Fruit fly (Drosophila melanogaster) whole organism, embryonic: ENCODE measurements around the gene CG14352.

ENCODE experiments used
- Ada2b ChIP-seq: fragments of 200-800 bp; sonication (Bioruptor generic); IDR thresholded peaks from 2 replicates; pipeline ENCODE4 v1.3.6; 2022; ENCODE audit warnings: missing biosample characterization, missing genetic modification characterization
- Atf6 ChIP-seq: fragments of 200-800 bp; sonication (Bioruptor generic); IDR thresholded peaks from 2 replicates; pipeline ENCODE4 v1.3.6; 2022; ENCODE audit warnings: missing biosample characterization, missing genetic modification characterization
- Bgb ChIP-seq: fragments of 200-800 bp; sonication (Bioruptor generic); IDR thresholded peaks from 2 replicates; pipeline ENCODE4 v1.3.6; 2022; ENCODE audit warnings: missing biosample characterization, missing genetic modification characterization; ENCODE audit not compliant: partially characterized antibody
- CG10979 ChIP-seq: fragments of 200-800 bp; sonication (Bioruptor generic); optimal IDR thresholded peaks from 2 replicates; lab custom pipeline; 2018; ENCODE audit warnings: missing biosample characterization, mild to moderate bottlenecking, missing genetic modification characterization, moderate library complexity
- CG11504 ChIP-seq: fragments of 200-800 bp; sonication (Bioruptor generic); optimal IDR thresholded peaks from 3 replicates; lab custom pipeline; 2019; ENCODE audit warnings: missing biosample characterization, mild to moderate bottlenecking, missing genetic modification characterization, moderate library complexity
- CG11560 ChIP-seq: fragments of 200-800 bp; sonication (Bioruptor generic); IDR thresholded peaks from 3 replicates; pipeline ENCODE4 v1.3.6; 2022; ENCODE audit warnings: missing biosample characterization, missing genetic modification characterization
- CG13775 ChIP-seq: fragments of 200-800 bp; sonication (Bioruptor generic); optimal IDR thresholded peaks from 3 replicates; lab custom pipeline; 2017; ENCODE audit warnings: missing biosample characterization, mild to moderate bottlenecking, missing genetic modification characterization
- CG14050 ChIP-seq: fragments of 200-800 bp; sonication (Bioruptor generic); IDR thresholded peaks from 3 replicates; pipeline ENCODE4 v1.3.6; 2022; ENCODE audit warnings: missing biosample characterization, missing genetic modification characterization
- CG15514 ChIP-seq: fragments of 200-800 bp; sonication (Bioruptor generic); optimal IDR thresholded peaks from 3 replicates; lab custom pipeline; 2017; ENCODE audit warnings: missing biosample characterization, missing genetic modification characterization, mild to moderate bottlenecking, moderate library complexity, missing genetic modification reagents
- CG17186 ChIP-seq: fragments of 200-800 bp; sonication (Bioruptor generic); optimal IDR thresholded peaks from 3 replicates; lab custom pipeline; 2017; ENCODE audit warnings: missing biosample characterization, missing genetic modification reagents, missing genetic modification characterization
- CG18262 ChIP-seq: fragments of 200-800 bp; optimal IDR thresholded peaks from 3 replicates; lab custom pipeline; 2019; ENCODE audit warnings: missing biosample characterization, mild to moderate bottlenecking, missing genetic modification characterization, moderate library complexity
- CG31365 ChIP-seq: fragments of 200-800 bp; sonication (Bioruptor generic); optimal IDR thresholded peaks from 2 replicates; lab custom pipeline; 2018; ENCODE audit warnings: missing biosample characterization, mild to moderate bottlenecking, missing genetic modification characterization
- CG33213 ChIP-seq: fragments of 200-800 bp; sonication (Bioruptor generic); optimal IDR thresholded peaks from 3 replicates; lab custom pipeline; 2016; ENCODE audit warnings: missing biosample characterization, missing genetic modification characterization
- CG3838 ChIP-seq: fragments of 200-800 bp; sonication (Bioruptor generic); optimal IDR thresholded peaks from 3 replicates; lab custom pipeline; 2016; ENCODE audit warnings: missing biosample characterization, missing genetic modification characterization
- CG43689 ChIP-seq: fragments of 200-800 bp; sonication (Bioruptor generic); IDR thresholded peaks from 2 replicates; pipeline ENCODE4 v1.3.6; 2022; ENCODE audit warnings: missing biosample characterization, missing genetic modification characterization
- CG4617 ChIP-seq: fragments of 200-800 bp; sonication (Bioruptor generic); optimal IDR thresholded peaks from 3 replicates; lab custom pipeline; 2016; ENCODE audit warnings: missing biosample characterization, missing genetic modification characterization, borderline replicate concordance
- CG6272 ChIP-seq: fragments of 200-800 bp; sonication (Bioruptor generic); IDR thresholded peaks from 2 replicates; pipeline ENCODE4 v1.3.6; 2022; ENCODE audit warnings: missing biosample characterization, missing genetic modification characterization
- CG8290 ChIP-seq, 3 experiments: fragments of 200-800 bp; sonication (Bioruptor generic); optimal IDR thresholded peaks; 2 replicates each; lab custom pipeline; 2016 to 2019; ENCODE audit warnings: missing biosample characterization in 3 of 3, missing genetic modification characterization in 3 of 3, mild to moderate bottlenecking in 2 of 3, moderate library complexity in 1 of 3
- Camta ChIP-seq: fragments of 200-800 bp; sonication (Bioruptor generic); optimal IDR thresholded peaks from 2 replicates; lab custom pipeline; 2016; ENCODE audit warnings: missing biosample characterization, missing genetic modification characterization
- D19A ChIP-seq: fragments of 200-800 bp; optimal IDR thresholded peaks from 3 replicates; lab custom pipeline; 2019; ENCODE audit warnings: missing biosample characterization, mild to moderate bottlenecking, missing genetic modification characterization, moderate library complexity
- ERR ChIP-seq: fragments of 200-800 bp; sonication (Bioruptor generic); optimal IDR thresholded peaks from 2 replicates; lab custom pipeline; 2016; ENCODE audit warnings: missing biosample characterization, missing genetic modification characterization
- GATAe ChIP-seq: fragments of 200-800 bp; sonication (Bioruptor generic); conservative IDR thresholded peaks from 2 replicates; pipeline ENCODE4 v1.3.6; 2022; ENCODE audit warnings: missing biosample characterization, missing genetic modification characterization
- Gsc ChIP-seq: fragments of 200-800 bp; sonication (Bioruptor generic); IDR thresholded peaks from 2 replicates; pipeline ENCODE4 v1.3.6; 2022; ENCODE audit warnings: missing biosample characterization, missing genetic modification characterization
- Gug ChIP-seq: fragments of 200-800 bp; sonication (Bioruptor generic); IDR thresholded peaks from 4 replicates; pipeline ENCODE4 v1.3.6; 2022; ENCODE audit warnings: missing biosample characterization, missing genetic modification characterization
- H15 ChIP-seq: fragments of 200-800 bp; sonication (Bioruptor generic); IDR thresholded peaks from 3 replicates; pipeline ENCODE4 v1.3.6; 2022; ENCODE audit warnings: missing biosample characterization, missing genetic modification characterization
- Hr51 ChIP-seq, 2 experiments: fragments of 200-800 bp; sonication (Bioruptor generic); optimal IDR thresholded peaks; 2 replicates in 1 of 2; 3 replicates in 1 of 2; lab custom pipeline; 2016 to 2018; ENCODE audit warnings: missing biosample characterization in 2 of 2, missing genetic modification characterization in 2 of 2, mild to moderate bottlenecking in 1 of 2, moderate library complexity in 1 of 2
- Hr78 ChIP-seq, 2 experiments: fragments of 200-800 bp in 1 of 2; fragments of >200 bp in 1 of 2; sonication (Bioruptor generic) in 1 of 2; optimal IDR thresholded peaks; 2 replicates each; lab custom pipeline; 2017 to 2019; ENCODE audit warnings: missing biosample characterization in 2 of 2, missing genetic modification characterization in 2 of 2, mild to moderate bottlenecking in 1 of 2, moderate library complexity in 1 of 2
- Hsf ChIP-seq: fragments of 200-800 bp; sonication (Bioruptor generic); optimal IDR thresholded peaks from 3 replicates; lab custom pipeline; 2016; ENCODE audit warnings: missing biosample characterization, missing genetic modification characterization
- Lpt ChIP-seq: fragments of >200 bp; optimal IDR thresholded peaks from 2 replicates; lab custom pipeline; 2018; ENCODE audit warnings: missing biosample characterization, missing genetic modification characterization
- Nf-YC ChIP-seq: fragments of 200-800 bp; optimal IDR thresholded peaks from 3 replicates; lab custom pipeline; 2019; ENCODE audit warnings: missing biosample characterization, mild to moderate bottlenecking, missing genetic modification characterization, moderate library complexity
- Stat92E ChIP-seq, 3 experiments: fragments of >200 bp in 2 of 3; fragments of 200-800 bp in 1 of 3; sonication (Bioruptor generic) in 1 of 3; optimal IDR thresholded peaks; 2 replicates each; lab custom pipeline; 2017 to 2019; ENCODE audit warnings: missing biosample characterization in 3 of 3, missing genetic modification characterization in 3 of 3, mild to moderate bottlenecking in 1 of 3, moderate library complexity in 1 of 3
- YL-1 ChIP-seq: fragments of 200-800 bp; sonication (Bioruptor generic); optimal IDR thresholded peaks from 3 replicates; lab custom pipeline; 2017; ENCODE audit warnings: missing biosample characterization, mild to moderate bottlenecking, missing genetic modification characterization
- abd-A ChIP-seq: fragments of 200-800 bp; sonication (Bioruptor generic); optimal IDR thresholded peaks from 3 replicates; lab custom pipeline; 2019; ENCODE audit warnings: missing biosample characterization, mild to moderate bottlenecking, missing genetic modification characterization, moderate library complexity
- caup ChIP-seq: fragments of 200-800 bp; sonication (Bioruptor generic); optimal IDR thresholded peaks from 3 replicates; lab custom pipeline; 2017; ENCODE audit warnings: missing biosample characterization, mild to moderate bottlenecking, missing genetic modification characterization, moderate library complexity; ENCODE audit not compliant: severe bottlenecking
- dm ChIP-seq: fragments of 200-800 bp; sonication (Bioruptor generic); optimal IDR thresholded peaks from 3 replicates; lab custom pipeline; 2016; ENCODE audit warnings: missing biosample characterization, missing genetic modification characterization
- dmrt99B ChIP-seq: fragments of 200-800 bp; sonication (Bioruptor generic); optimal IDR thresholded peaks from 2 replicates; lab custom pipeline; 2018; ENCODE audit warnings: missing biosample characterization, mild to moderate bottlenecking, missing genetic modification characterization, moderate library complexity
- dysf ChIP-seq: fragments of 200-800 bp; sonication (Bioruptor generic); IDR thresholded peaks from 3 replicates; pipeline ENCODE4 v1.3.6; 2022; ENCODE audit warnings: missing biosample characterization, missing genetic modification characterization
- eve ChIP-seq, 2 experiments: fragments of >200 bp; optimal IDR thresholded peaks; 2 replicates each; lab custom pipeline; 2017; ENCODE audit warnings: missing biosample characterization in 2 of 2, missing genetic modification characterization in 2 of 2
- fd64A ChIP-seq: fragments of 200-800 bp; sonication (Bioruptor generic); optimal IDR thresholded peaks from 3 replicates; lab custom pipeline; 2018; ENCODE audit warnings: missing biosample characterization, mild to moderate bottlenecking, missing genetic modification characterization
- gem ChIP-seq: fragments of 200-800 bp; sonication (Bioruptor generic); optimal IDR thresholded peaks from 2 replicates; lab custom pipeline; 2019; ENCODE audit warnings: missing biosample characterization, mild to moderate bottlenecking, missing genetic modification characterization, moderate library complexity
- gfzf ChIP-seq: fragments of 200-800 bp; sonication (Bioruptor generic); optimal IDR thresholded peaks from 2 replicates; lab custom pipeline; 2016; ENCODE audit warnings: missing biosample characterization, mild to moderate bottlenecking, missing genetic modification characterization, moderate library complexity
- h ChIP-seq: fragments of >200 bp; optimal IDR thresholded peaks from 2 replicates; lab custom pipeline; 2017
- insv ChIP-seq, 2 experiments: fragments of 200-800 bp; sonication (Bioruptor generic); optimal IDR thresholded peaks; 3 replicates each; lab custom pipeline; 2016 to 2018; ENCODE audit warnings: missing biosample characterization in 2 of 2, missing genetic modification characterization in 2 of 2
- lilli ChIP-seq: fragments of 200-800 bp; sonication (Bioruptor generic); optimal IDR thresholded peaks from 3 replicates; lab custom pipeline; 2016; ENCODE audit warnings: missing biosample characterization, missing genetic modification characterization
- mam ChIP-seq: fragments of 200-800 bp; sonication (Bioruptor generic); optimal IDR thresholded peaks from 3 replicates; lab custom pipeline; 2016; ENCODE audit warnings: missing biosample characterization, missing genetic modification characterization
- schlank ChIP-seq: fragments of 200-800 bp; sonication (Bioruptor generic); optimal IDR thresholded peaks from 2 replicates; lab custom pipeline; 2018; ENCODE audit warnings: missing biosample characterization, mild to moderate bottlenecking, missing genetic modification characterization
- sisA ChIP-seq: fragments of 200-800 bp; sonication (Bioruptor generic); IDR thresholded peaks from 2 replicates; pipeline ENCODE4 v1.3.6; 2022; ENCODE audit warnings: missing biosample characterization, missing genetic modification characterization
- sqz ChIP-seq: fragments of 200-800 bp; sonication (Bioruptor generic); optimal IDR thresholded peaks from 3 replicates; lab custom pipeline; 2018; ENCODE audit warnings: missing biosample characterization, mild to moderate bottlenecking, missing genetic modification characterization
- sug ChIP-seq: fragments of 200-800 bp; optimal IDR thresholded peaks from 2 replicates; lab custom pipeline; 2019; ENCODE audit warnings: missing biosample characterization, mild to moderate bottlenecking, missing genetic modification characterization, moderate library complexity
- tna ChIP-seq: fragments of 200-800 bp; sonication (Bioruptor generic); IDR thresholded peaks from 2 replicates; pipeline ENCODE4 v1.3.6; 2022; ENCODE audit warnings: missing biosample characterization, missing genetic modification characterization; ENCODE audit not compliant: partially characterized antibody

CG14352 gene

DNA sequence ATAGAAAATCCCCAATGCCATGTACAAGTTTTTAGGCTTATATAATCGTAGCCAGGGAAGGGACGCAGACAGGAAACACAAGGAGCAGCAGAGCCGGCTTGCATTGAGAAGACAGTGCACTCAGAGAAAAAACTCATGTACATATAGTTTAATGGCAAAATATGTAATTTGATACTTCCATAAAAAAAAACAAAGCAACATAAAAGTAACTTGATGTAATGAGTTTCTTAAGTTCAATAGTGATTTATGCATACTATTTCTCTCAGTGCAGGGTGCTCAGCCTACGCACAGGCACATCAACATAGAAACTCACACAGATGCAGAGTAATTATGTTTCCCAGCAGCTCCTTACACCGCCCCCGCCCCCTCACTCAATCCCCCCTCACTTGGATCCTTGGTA lies 9.6 kb downstream of the CG14352 start (continued):
- TF ChIP-seq Atf6 (GFP tag; lab: Robert Waterston, UW) (peak; percentile 52; the same call in 1 of the 2 replicates), tna (GFP tag; lab: Robert Waterston, UW) (no peak), Hr51 (GFP tag; optimal IDR thresholded peaks at IDR 0.05; lab: Kevin White, UChicago) (peak; percentile 26 to 73), CG15514 (peak; percentile 52), gfzf (GFP tag; lab: Kevin White, UChicago) (no peak), CG4617 (GFP tag; lab: Kevin White, UChicago) (no peak), CG17186 (no peak), CG11504 (tag; lab: Kevin White, UChicago) (peak; percentile 81), gem (peak; percentile 80), Ada2b (peak; percentile 77), Gug (GFP tag; lab: Robert Waterston, UW) (peak; percentile 41; the same call in 2 of the 4 replicates), schlank (peak; percentile 25), CG6272 (0 out of 2 replicates have a peak, but pooled peaks have one; percentile 20), abd-A (tag; lab: Kevin White, UChicago) (peak; percentile 4), ERR (GFP tag; lab: Kevin White, UChicago) (peak; percentile 29), dysf (GFP tag; lab: Robert Waterston, UW) (peak; percentile 79), Stat92E (GFP tag; optimal IDR thresholded peaks at IDR 0.05; lab: Kevin White, UChicago) (no peak), eve (GFP tag; optimal IDR thresholded peaks at IDR 0.05; lab: Kevin White, UChicago) (peak in 1 of 2 experiments; percentile 78), caup (peak; percentile 75), mam (peak; percentile 70), fd64A (no peak), Camta (GFP tag; lab: Kevin White, UChicago) (no peak), lilli (GFP tag; lab: Kevin White, UChicago) (peak; percentile 58), insv (GFP tag; optimal IDR thresholded peaks at IDR 0.05; lab: Kevin White, UChicago) (no peak), dmrt99B (tag; lab: Kevin White, UChicago) (peak; percentile 80), H15 (no peak; the same call in 2 of the 3 replicates), YL-1 (GFP tag; lab: Kevin White, UChicago) (no peak), Nf-YC (tag; lab: Kevin White, UChicago) (peak; percentile 17), CG13775 (GFP tag; lab: Kevin White, UChicago) (peak; percentile 48), CG43689 (GFP tag; lab: Robert Waterston, UW) (no peak), CG3838 (GFP tag; lab: Kevin White, UChicago) (no peak), CG18262 (tag; lab: Kevin White, UChicago) (peak; percentile 40), h (lab: Kevin White, UChicago) (no peak), Gsc (GFP tag; lab: Robert Waterston, UW) (no peak), GATAe (no peak), CG10979 (tag; lab: Kevin White, UChicago) (peak; percentile 44), Bgb (GFP tag; lab: Robert Waterston, UW) (no peak), Lpt (GFP tag; lab: Kevin White, UChicago) (no peak), CG31365 (tag; lab: Kevin White, UChicago) (no peak), sisA (peak; percentile 84), sug (peak; percentile 31), CG33213 (no peak), CG11560 (tag; lab: Robert Waterston, UW) (peak; percentile 40; the same call in 1 of the 3 replicates), Hsf (GFP tag; lab: Kevin White, UChicago) (peak; percentile 71), CG14050 (GFP tag; lab: Robert Waterston, UW) (peak; percentile 49; the same call in 2 of the 3 replicates), Hr78 (GFP tag; optimal IDR thresholded peaks at IDR 0.05; lab: Kevin White, UChicago) (no peak), sqz (GFP tag; lab: Kevin White, UChicago) (no peak), dm (GFP tag; lab: Kevin White, UChicago) (no peak), D19A (peak; percentile 43), CG8290 (GFP tag; optimal IDR thresholded peaks at IDR 0.05; lab: Kevin White, UChicago) (no peak), CG8290 (tag; optimal IDR thresholded peaks at IDR 0.05; lab: Kevin White, UChicago) (peak in 1 of 2 experiments; percentile 72)
